Fruit fly (Drosophila melanogaster): ENCODE data around the gene CG31674.

CG31674 gene

dm6 chr2L:20802204-20802603 lies 28.9 kb upstream of the CG31674 start (continued):
- peak; percentile 28; the same call in 1 of the 2 replicates for TF ChIP-seq ranshi (GFP tag; IDR thresholded peaks at IDR 0.05)
- TF ChIP-seq ase (GFP tag; IDR thresholded peaks at IDR 0.05) = no peak
- TF ChIP-seq NK7.1 (GFP tag; optimal IDR thresholded peaks at IDR 0.05) = no peak
- no peak for TF ChIP-seq CG10431 (GFP tag; optimal IDR thresholded peaks at IDR 0.05)
- no peak for TF ChIP-seq Optix (GFP tag; IDR thresholded peaks at IDR 0.05)
- peak; percentile 23 for TF ChIP-seq Med (GFP tag)
- peak; percentile 43; the same call in 1 of the 2 replicates for TF ChIP-seq Ada2b (GFP tag; IDR thresholded peaks at IDR 0.05)
- peak; percentile 51; the same call in 1 of the 2 replicates for TF ChIP-seq Ptx1 (GFP tag; IDR thresholded peaks at IDR 0.05)
- no peak for TF ChIP-seq corto (GFP tag; optimal IDR thresholded peaks at IDR 0.05)
- peak; percentile 33; the same call in 1 of the 2 replicates for TF ChIP-seq Rfx (GFP tag; IDR thresholded peaks at IDR 0.05)
- TF ChIP-seq Max (GFP tag; optimal IDR thresholded peaks at IDR 0.05) = no peak
- TF ChIP-seq CG8290 (GFP tag; optimal IDR thresholded peaks at IDR 0.05) = no peak
- no peak for TF ChIP-seq CG8290 (tag; optimal IDR thresholded peaks at IDR 0.05)
- TF ChIP-seq CG2712 (tag; optimal IDR thresholded peaks at IDR 0.05) = no peak
- TF ChIP-seq CG31224 (GFP tag; IDR thresholded peaks at IDR 0.05) = no peak
- TF ChIP-seq CG10321 (GFP tag; IDR thresholded peaks at IDR 0.05) = no peak
- TF ChIP-seq bcd (GFP tag; optimal IDR thresholded peaks at IDR 0.05) = no peak
- no peak for TF ChIP-seq CG12104 (GFP tag; optimal IDR thresholded peaks at IDR 0.05)
- TF ChIP-seq CG3995 (GFP tag; optimal IDR thresholded peaks at IDR 0.05) = no peak
- TF ChIP-seq CG11560 (tag; IDR thresholded peaks at IDR 0.05) = 0 out of 3 replicates have a peak, but pooled peaks have one; percentile 20
- TF ChIP-seq gro (GFP tag; optimal IDR thresholded peaks at IDR 0.05) = no peak
- TF ChIP-seq CG14441 (GFP tag; IDR thresholded peaks at IDR 0.05) = peak; percentile 12; the same call in 1 of the 2 replicates
- TF ChIP-seq C15 (GFP tag; IDR thresholded peaks at IDR 0.05) = no peak
- no peak for TF ChIP-seq CG1529 (GFP tag; optimal IDR thresholded peaks at IDR 0.05)
- no peak for TF ChIP-seq ap (GFP tag; IDR thresholded peaks at IDR 0.05)
- TF ChIP-seq Ets65A (GFP tag) = peak; percentile 88
- no peak for TF ChIP-seq phol (tag; optimal IDR thresholded peaks at IDR 0.05)
- TF ChIP-seq Rx (GFP tag; IDR thresholded peaks at IDR 0.05) = 0 out of 2 replicates have a peak, but pooled peaks have one; percentile 14
- no peak for TF ChIP-seq Bdp1 (GFP tag; optimal IDR thresholded peaks at IDR 0.05)
- peak; percentile 83 for TF ChIP-seq Drgx (GFP tag; IDR thresholded peaks at IDR 0.05)
- no peak for TF ChIP-seq Kr (GFP tag; optimal IDR thresholded peaks at IDR 0.05)
- TF ChIP-seq CG6175 (GFP tag; IDR thresholded peaks at IDR 0.05) = no peak
- TF ChIP-seq Taf1 (GFP tag; IDR thresholded peaks at IDR 0.05) = 0 out of 2 replicates have a peak, but pooled peaks have one; percentile 3
- TF ChIP-seq Xrp1 (GFP tag; IDR thresholded peaks at IDR 0.05) = no peak
- no peak for TF ChIP-seq caup (GFP tag; optimal IDR thresholded peaks at IDR 0.05; ENCODE audit: severe bottlenecking)
- TF ChIP-seq Aef1 (GFP tag; IDR thresholded peaks at IDR 0.05) = peak; percentile 34; the same call in 2 of the 3 replicates
- no peak for TF ChIP-seq amos (GFP tag; IDR thresholded peaks at IDR 0.05; ENCODE audit: partially characterized antibody)
- no peak for TF ChIP-seq pan (optimal IDR thresholded peaks at IDR 0.05)
- TF ChIP-seq pan (GFP tag; optimal IDR thresholded peaks at IDR 0.05 in 1 of 2, IDR thresholded peaks at IDR 0.05 in 1 of 2) = peak in 1 of 2 experiments; percentile 52
- no peak for TF ChIP-seq hbn (GFP tag; IDR thresholded peaks at IDR 0.05; ENCODE audit: partially characterized antibody)
- TF ChIP-seq CG15011 (GFP tag; optimal IDR thresholded peaks at IDR 0.05) = no peak
- no peak for TF ChIP-seq CG4730 (GFP tag; IDR thresholded peaks at IDR 0.05)
- no peak for TF ChIP-seq inv (GFP tag; IDR thresholded peaks at IDR 0.05; ENCODE audit: partially characterized antibody)
- TF ChIP-seq CG11085 (GFP tag; IDR thresholded peaks at IDR 0.05) = no peak
- TF ChIP-seq CG9727 (GFP tag; optimal IDR thresholded peaks at IDR 0.05) = no peak
- TF ChIP-seq H15 (GFP tag; IDR thresholded peaks at IDR 0.05) = peak; percentile 45; the same call in 1 of the 3 replicates
- TF ChIP-seq CG17612 (GFP tag; IDR thresholded peaks at IDR 0.05) = no peak
- TF ChIP-seq CG4360 (GFP tag; IDR thresholded peaks at IDR 0.05) = 0 out of 2 replicates have a peak, but pooled peaks have one; percentile 11
- no peak for TF ChIP-seq hkb (optimal IDR thresholded peaks at IDR 0.05)
- peak; percentile 12; the same call in 1 of the 2 replicates for TF ChIP-seq hkb (GFP tag; IDR thresholded peaks at IDR 0.05)
- no peak for TF ChIP-seq CG4707 (GFP tag; optimal IDR thresholded peaks at IDR 0.05)
- TF ChIP-seq sna (GFP tag; IDR thresholded peaks at IDR 0.05; ENCODE audit: partially characterized antibody) = no peak
- TF ChIP-seq CG2678 (tag; optimal IDR thresholded peaks at IDR 0.05) = no peak

All from whole organism, embryonic.